Fruit fly (Drosophila melanogaster) whole organism, embryonic: Measurements from ENCODE around the gene eIF4G2.

Experiments
- ATbp ChIP-seq: fragments of 200-800 bp; sonication (Bioruptor generic); optimal IDR thresholded peaks from 2 replicates; lab custom pipeline; 2017; ENCODE audit warnings: missing biosample characterization, mild to moderate bottlenecking, missing genetic modification characterization, missing genetic modification reagents
- Bgb ChIP-seq: fragments of 200-800 bp; sonication (Bioruptor generic); IDR thresholded peaks from 2 replicates; pipeline ENCODE4 v1.3.6; 2022; ENCODE audit warnings: missing biosample characterization, missing genetic modification characterization; ENCODE audit not compliant: partially characterized antibody
- Blimp-1 ChIP-seq: fragments of 200-800 bp; sonication (Bioruptor generic); optimal IDR thresholded peaks from 3 replicates; lab custom pipeline; 2018; ENCODE audit warnings: missing biosample characterization, missing genetic modification characterization, mild to moderate bottlenecking, moderate library complexity, missing genetic modification reagents
- CG10462 ChIP-seq: fragments of 200-800 bp; sonication (Bioruptor generic); optimal IDR thresholded peaks from 2 replicates; lab custom pipeline; 2016; ENCODE audit warnings: missing biosample characterization, missing genetic modification characterization
- CG12155 ChIP-seq: fragments of 200-800 bp; sonication (Bioruptor generic); optimal IDR thresholded peaks from 3 replicates; lab custom pipeline; 2016; ENCODE audit warnings: missing biosample characterization, missing genetic modification characterization
- CG12236 ChIP-seq: fragments of 200-800 bp; sonication (Bioruptor generic); optimal IDR thresholded peaks from 2 replicates; lab custom pipeline; 2016; ENCODE audit warnings: missing biosample characterization, missing genetic modification characterization
- CG1529 ChIP-seq: fragments of 200-800 bp; sonication (Bioruptor generic); optimal IDR thresholded peaks from 3 replicates; lab custom pipeline; 2018; ENCODE audit warnings: missing biosample characterization, missing genetic modification characterization
- CG16779 ChIP-seq: fragments of 200-800 bp; sonication (Bioruptor generic); IDR thresholded peaks from 2 replicates; pipeline ENCODE4 v1.3.6; 2022; ENCODE audit warnings: missing biosample characterization, missing genetic modification characterization
- CG16863 ChIP-seq: fragments of 200-800 bp; sonication (Bioruptor generic); optimal IDR thresholded peaks from 3 replicates; lab custom pipeline; 2016; ENCODE audit warnings: missing biosample characterization, missing genetic modification characterization
- CG17186 ChIP-seq: fragments of 200-800 bp; sonication (Bioruptor generic); optimal IDR thresholded peaks from 3 replicates; lab custom pipeline; 2017; ENCODE audit warnings: missing biosample characterization, missing genetic modification reagents, missing genetic modification characterization
- CG17328 ChIP-seq: fragments of 200-800 bp; sonication (Bioruptor generic); IDR thresholded peaks from 2 replicates; pipeline ENCODE4 v1.3.6; 2022; ENCODE audit warnings: missing biosample characterization, missing genetic modification characterization
- CG18011 ChIP-seq: fragments of 200-800 bp; sonication (Bioruptor generic); optimal IDR thresholded peaks from 2 replicates; lab custom pipeline; 2017; ENCODE audit warnings: missing biosample characterization, missing genetic modification characterization, mild to moderate bottlenecking, moderate library complexity, missing genotype
- CG34376 ChIP-seq: fragments of 200-800 bp; sonication (Bioruptor generic); optimal IDR thresholded peaks from 2 replicates; lab custom pipeline; 2018; ENCODE audit warnings: missing biosample characterization, mild to moderate bottlenecking, missing genetic modification characterization
- CG34422 ChIP-seq: fragments of 200-800 bp; sonication (Bioruptor generic); IDR thresholded peaks from 3 replicates; pipeline ENCODE4 v1.3.6; 2022; ENCODE audit warnings: missing biosample characterization, missing genetic modification characterization
- CG4360 ChIP-seq: fragments of 200-800 bp; sonication (Bioruptor generic); IDR thresholded peaks from 2 replicates; pipeline ENCODE4 v1.3.6; 2022; ENCODE audit warnings: missing biosample characterization, missing genetic modification characterization
- CG4730 ChIP-seq: fragments of 200-800 bp; sonication (Bioruptor generic); IDR thresholded peaks from 2 replicates; pipeline ENCODE4 v1.3.6; 2022; ENCODE audit warnings: missing biosample characterization, missing genetic modification characterization
- CG5180 ChIP-seq: fragments of 200-800 bp; sonication (Bioruptor generic); optimal IDR thresholded peaks from 3 replicates; lab custom pipeline; 2017; ENCODE audit warnings: missing biosample characterization, missing genetic modification characterization, mild to moderate bottlenecking, moderate library complexity, missing genetic modification reagents
- CG6254 ChIP-seq: fragments of 200-800 bp; sonication (Bioruptor generic); optimal IDR thresholded peaks from 3 replicates; lab custom pipeline; 2017; ENCODE audit warnings: mild to moderate bottlenecking, missing biosample characterization, missing genetic modification reagents, missing genetic modification characterization
- CG6272 ChIP-seq: fragments of 200-800 bp; sonication (Bioruptor generic); IDR thresholded peaks from 2 replicates; pipeline ENCODE4 v1.3.6; 2022; ENCODE audit warnings: missing biosample characterization, missing genetic modification characterization
- CG7556 ChIP-seq: fragments of 200-800 bp; sonication (Bioruptor generic); optimal IDR thresholded peaks from 2 replicates; lab custom pipeline; 2017; ENCODE audit warnings: missing biosample characterization, mild to moderate bottlenecking, missing genetic modification characterization
- CG7963 ChIP-seq: fragments of 200-800 bp; sonication (Bioruptor generic); IDR thresholded peaks from 3 replicates; pipeline ENCODE4 v1.3.6; 2022; ENCODE audit warnings: missing biosample characterization, missing genetic modification characterization; ENCODE audit not compliant: partially characterized antibody
- CG8359 ChIP-seq: fragments of 200-800 bp; sonication (Bioruptor generic); optimal IDR thresholded peaks from 2 replicates; lab custom pipeline; 2017; ENCODE audit warnings: missing biosample characterization, mild to moderate bottlenecking, missing genetic modification characterization, borderline replicate concordance
- Dfd ChIP-seq, 2 experiments: fragments of >200 bp; optimal IDR thresholded peaks; 2 replicates each; lab custom pipeline; 2017; ENCODE audit warnings: missing biosample characterization in 2 of 2, missing genetic modification characterization in 2 of 2
- Gug ChIP-seq: fragments of 200-800 bp; sonication (Bioruptor generic); IDR thresholded peaks from 4 replicates; pipeline ENCODE4 v1.3.6; 2022; ENCODE audit warnings: missing biosample characterization, missing genetic modification characterization
- HmgD ChIP-seq: fragments of 200-800 bp; sonication (Bioruptor generic); optimal IDR thresholded peaks from 3 replicates; lab custom pipeline; 2016; ENCODE audit warnings: missing biosample characterization, missing genetic modification characterization
- Myb ChIP-seq: fragments of 200-800 bp; sonication (Bioruptor generic); optimal IDR thresholded peaks from 2 replicates; lab custom pipeline; 2016; ENCODE audit warnings: missing biosample characterization, missing genetic modification characterization
- NC2β ChIP-seq: fragments of 200-800 bp; sonication (Bioruptor generic); optimal IDR thresholded peaks from 2 replicates; lab custom pipeline; 2016; ENCODE audit warnings: missing biosample characterization, missing genetic modification characterization
- Optix ChIP-seq: fragments of 200-800 bp; sonication (Bioruptor generic); IDR thresholded peaks from 3 replicates; pipeline ENCODE4 v1.3.6; 2022; ENCODE audit warnings: missing biosample characterization, missing genetic modification characterization
- PHDP ChIP-seq: fragments of 200-800 bp; sonication (Bioruptor generic); optimal IDR thresholded peaks from 3 replicates; lab custom pipeline; 2018; ENCODE audit warnings: missing biosample characterization, mild to moderate bottlenecking, missing genetic modification characterization, moderate library complexity
- Rx ChIP-seq: fragments of 200-800 bp; sonication (Bioruptor generic); IDR thresholded peaks from 2 replicates; pipeline ENCODE4 v1.3.6; 2022; ENCODE audit warnings: missing biosample characterization, missing genetic modification characterization
- Six4 ChIP-seq: fragments of 200-800 bp; sonication (Bioruptor generic); optimal IDR thresholded peaks from 2 replicates; lab custom pipeline; 2016; ENCODE audit warnings: missing biosample characterization, missing genetic modification characterization
- Sox102F ChIP-seq: fragments of 200-800 bp; sonication (Bioruptor generic); optimal IDR thresholded peaks from 2 replicates; lab custom pipeline; 2018; ENCODE audit warnings: missing biosample characterization, mild to moderate bottlenecking, missing genetic modification characterization, moderate library complexity
- Sry-δ ChIP-seq: fragments of 200-800 bp; sonication (Bioruptor generic); optimal IDR thresholded peaks from 2 replicates; lab custom pipeline; 2016; ENCODE audit warnings: missing biosample characterization, missing genetic modification characterization
- Ssrp ChIP-seq: fragments of 200-800 bp; sonication (Bioruptor generic); optimal IDR thresholded peaks from 2 replicates; lab custom pipeline; 2018; ENCODE audit warnings: missing biosample characterization, mild to moderate bottlenecking, missing genetic modification characterization, moderate library complexity
- Xbp1 ChIP-seq: fragments of 200-800 bp; sonication (Bioruptor generic); optimal IDR thresholded peaks from 3 replicates; lab custom pipeline; 2016; ENCODE audit warnings: missing biosample characterization, mild to moderate bottlenecking, missing genetic modification characterization
- ac ChIP-seq: fragments of 200-800 bp; sonication (Bioruptor generic); optimal IDR thresholded peaks from 3 replicates; lab custom pipeline; 2017; ENCODE audit warnings: missing biosample characterization, mild to moderate bottlenecking, missing genetic modification characterization
- cato ChIP-seq: fragments of 200-800 bp; sonication (Bioruptor generic); optimal IDR thresholded peaks from 2 replicates; lab custom pipeline; 2016; ENCODE audit warnings: missing biosample characterization, missing genetic modification characterization, borderline replicate concordance
- chn ChIP-seq: fragments of 200-800 bp; sonication (Bioruptor generic); optimal IDR thresholded peaks from 2 replicates; lab custom pipeline; 2016; ENCODE audit warnings: missing biosample characterization, missing genetic modification characterization
- crp ChIP-seq, 2 experiments: fragments of 200-800 bp; sonication (Bioruptor generic); optimal IDR thresholded peaks; 2 replicates in 1 of 2; 3 replicates in 1 of 2; lab custom pipeline; 2017; ENCODE audit warnings: missing biosample characterization in 2 of 2, missing genetic modification characterization in 2 of 2, mild to moderate bottlenecking in 1 of 2, moderate library complexity in 1 of 2
- ftz-f1 ChIP-seq: fragments of 200-800 bp; sonication (Bioruptor generic); optimal IDR thresholded peaks from 2 replicates; lab custom pipeline; 2016; ENCODE audit warnings: missing biosample characterization, missing genetic modification characterization
- lola ChIP-seq, 3 experiments: fragments of >200 bp in 2 of 3; fragments of 200-800 bp in 1 of 3; sonication (Bioruptor generic) in 1 of 3; optimal IDR thresholded peaks; 2 replicates each; lab custom pipeline; 2017 to 2019; ENCODE audit warnings: missing biosample characterization in 3 of 3, missing genetic modification characterization in 3 of 3, mild to moderate bottlenecking in 1 of 3, moderate library complexity in 1 of 3
- nmo ChIP-seq: fragments of 200-800 bp; sonication (Bioruptor generic); optimal IDR thresholded peaks from 2 replicates; lab custom pipeline; 2018; ENCODE audit warnings: missing biosample characterization, mild to moderate bottlenecking, missing genetic modification characterization, moderate library complexity
- pan ChIP-seq, 4 experiments: fragments of >200 bp in 3 of 4; fragments of 200-800 bp in 1 of 4; sonication (Bioruptor generic) in 1 of 4; optimal IDR thresholded peaks in 3 of 4; IDR thresholded peaks in 1 of 4; 2 replicates each; pipeline versions ENCODE4 v1.3.6 to Lab custom; 2017 to 2022; ENCODE audit warnings: missing biosample characterization in 2 of 4, missing genetic modification characterization in 2 of 4, mixed read lengths in 1 of 4
- pb ChIP-seq: fragments of 200-800 bp; sonication (Bioruptor generic); optimal IDR thresholded peaks from 3 replicates; lab custom pipeline; 2016; ENCODE audit warnings: missing biosample characterization, missing genetic modification characterization
- peb ChIP-seq: fragments of 200-800 bp; sonication (Bioruptor generic); IDR thresholded peaks from 2 replicates; pipeline ENCODE4 v1.3.6; 2022; ENCODE audit warnings: missing biosample characterization, missing genetic modification characterization
- sens ChIP-seq: fragments of 200-800 bp; sonication (Bioruptor generic); peaks from one replicate; lab custom pipeline; 2016; ENCODE audit warnings: missing biosample characterization, missing genetic modification characterization
- sisA ChIP-seq: fragments of 200-800 bp; sonication (Bioruptor generic); IDR thresholded peaks from 2 replicates; pipeline ENCODE4 v1.3.6; 2022; ENCODE audit warnings: missing biosample characterization, missing genetic modification characterization
- slou ChIP-seq: fragments of 200-800 bp; sonication (Bioruptor generic); optimal IDR thresholded peaks from 3 replicates; lab custom pipeline; 2016; ENCODE audit warnings: missing biosample characterization, missing genetic modification characterization
- twi ChIP-seq: fragments of 200-800 bp; optimal IDR thresholded peaks from 2 replicates; lab custom pipeline; 2019; ENCODE audit warnings: missing biosample characterization, mild to moderate bottlenecking, missing genetic modification characterization, moderate library complexity

eIF4G2 gene

dm6 chr3R:23783961-23784360 lies 35.1 kb downstream of the eIF4G2 start (continued):
- TF ChIP-seq CG8359 (peak; percentile 68), ac (GFP tag; lab: Kevin White, UChicago) (peak; percentile 52), CG17186 (GFP tag; lab: Kevin White, UChicago) (peak; percentile 30), twi (tag; lab: Kevin White, UChicago) (peak; percentile 74), pb (GFP tag; lab: Kevin White, UChicago) (peak; percentile 58), Bgb (GFP tag; lab: Robert Waterston, UW) (no peak), Myb (GFP tag; lab: Kevin White, UChicago) (peak; percentile 9), CG7963 (no peak), Xbp1 (GFP tag; lab: Kevin White, UChicago) (peak; percentile 76), Rx (no peak), PHDP (tag; lab: Kevin White, UChicago) (peak; percentile 83), slou (GFP tag; lab: Kevin White, UChicago) (no peak), CG1529 (GFP tag; lab: Kevin White, UChicago) (peak; percentile 83), sisA (peak; percentile 79), CG6272 (GFP tag; lab: Robert Waterston, UW) (0 out of 2 replicates have a peak, but pooled peaks have one; percentile 33), NC2β (GFP tag; lab: Kevin White, UChicago) (peak; percentile 66), lola (GFP tag; optimal IDR thresholded peaks at IDR 0.05; lab: Kevin White, UChicago) (peak in 1 of 3 experiments; percentile 91), CG12155 (GFP tag; lab: Kevin White, UChicago) (peak; percentile 37), pan (optimal IDR thresholded peaks at IDR 0.05; lab: Kevin White, UChicago) (no peak), pan (GFP tag; optimal IDR thresholded peaks at IDR 0.05 in 1 of 2, IDR thresholded peaks at IDR 0.05 in 1 of 2) (peak in 1 of 2 experiments; percentile 63), Sox102F (GFP tag; lab: Kevin White, UChicago) (peak; percentile 89), CG18011 (GFP tag; lab: Kevin White, UChicago) (peak; percentile 16), ftz-f1 (no peak), CG4360 (GFP tag; lab: Robert Waterston, UW) (no peak), CG34376 (GFP tag; lab: Kevin White, UChicago) (no peak), Gug (GFP tag; lab: Robert Waterston, UW) (peak; percentile 35; the same call in 1 of the 4 replicates), CG34422 (GFP tag; lab: Robert Waterston, UW) (peak; percentile 73; the same call in 2 of the 3 replicates), CG17328 (GFP tag; lab: Robert Waterston, UW) (peak; percentile 67), cato (GFP tag; lab: Kevin White, UChicago) (peak; percentile 65), CG10462 (peak; percentile 53), Six4 (peak; percentile 67), nmo (GFP tag; lab: Kevin White, UChicago) (peak; percentile 93), chn (GFP tag; lab: Kevin White, UChicago) (peak; percentile 46), Dfd (GFP tag; optimal IDR thresholded peaks at IDR 0.05; lab: Kevin White, UChicago) (no peak), CG16779 (no peak), ATbp (GFP tag; lab: Kevin White, UChicago) (peak; percentile 75), CG7556 (GFP tag; lab: Kevin White, UChicago) (peak; percentile 76), Optix (GFP tag; lab: Robert Waterston, UW) (0 out of 3 replicates have a peak, but pooled peaks have one; percentile 30), HmgD (GFP tag; lab: Kevin White, UChicago) (no peak), CG16863 (peak; percentile 38), Sry-δ (GFP tag; lab: Kevin White, UChicago) (peak; percentile 29), Ssrp (tag; lab: Kevin White, UChicago) (peak; percentile 89), CG12236 (GFP tag; lab: Kevin White, UChicago) (peak; percentile 34), sens (GFP tag; lab: Kevin White, UChicago) (peak; percentile 97), CG6254 (GFP tag; lab: Kevin White, UChicago) (peak; percentile 88), CG4730 (GFP tag; lab: Robert Waterston, UW) (peak; percentile 47; the same call in 1 of the 2 replicates), Blimp-1 (peak; percentile 89), crp (GFP tag; optimal IDR thresholded peaks at IDR 0.05; lab: Kevin White, UChicago) (peak in 1 of 2 experiments; percentile 14), peb (GFP tag; lab: Robert Waterston, UW) (peak; percentile 63), CG5180 (GFP tag; lab: Kevin White, UChicago) (peak; percentile 39)
